Fruit fly (Drosophila melanogaster): ENCODE data around the gene Unc50.

Gene Unc50

DNA sequence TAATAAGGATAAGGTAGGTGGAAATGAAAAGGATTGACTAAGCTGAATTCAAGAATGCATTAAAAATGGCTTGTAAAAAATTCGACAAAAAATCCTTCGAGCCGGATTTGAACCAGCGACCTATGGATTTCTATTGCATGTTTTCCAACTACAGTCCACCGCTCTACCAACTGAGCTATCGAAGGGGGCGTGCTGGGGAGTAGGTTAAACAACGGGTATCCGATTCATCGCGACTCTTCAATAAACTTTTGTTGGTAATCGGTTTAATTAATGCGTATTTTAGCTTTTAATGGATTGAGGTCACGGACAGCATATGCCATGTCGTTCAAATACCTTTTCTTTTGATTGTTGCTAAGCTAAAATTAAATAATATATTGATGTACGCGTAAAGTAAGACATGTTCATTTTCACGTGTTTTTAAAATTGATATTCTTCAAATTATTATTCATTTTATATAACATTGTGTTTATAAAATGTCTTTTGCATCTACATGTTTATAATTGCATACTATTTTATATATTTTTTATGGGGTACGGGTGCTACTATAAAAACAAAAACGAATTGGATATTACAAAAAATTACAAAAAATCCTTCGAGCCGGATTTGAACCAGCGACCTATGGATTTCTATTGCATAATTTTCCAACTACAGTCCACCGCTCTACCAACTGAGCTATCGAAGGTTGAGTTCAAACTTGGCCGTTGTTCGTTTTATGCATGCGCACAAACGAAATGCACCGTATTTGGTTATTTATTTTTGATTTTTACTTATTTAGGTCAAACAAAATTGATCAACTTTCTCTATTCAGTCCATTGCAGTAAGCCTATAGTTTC is 8.2 kb downstream of the Unc50 start:
- TF ChIP-seq CG34367 (tag; optimal IDR thresholded peaks at IDR 0.05) (no peak), CG4496 (GFP tag; IDR thresholded peaks at IDR 0.05) (no peak), Snoo (tag; optimal IDR thresholded peaks at IDR 0.05) (no peak), Ets98B (GFP tag; IDR thresholded peaks at IDR 0.05) (0 out of 2 replicates have a peak, but pooled peaks have one; percentile 3), CG10348 (GFP tag; IDR thresholded peaks at IDR 0.05) (no peak), gl (tag; optimal IDR thresholded peaks at IDR 0.05) (no peak), CG15710 (tag; optimal IDR thresholded peaks at IDR 0.05) (no peak), EcR (GFP tag; optimal IDR thresholded peaks at IDR 0.05) (peak; percentile 28)

DNA sequence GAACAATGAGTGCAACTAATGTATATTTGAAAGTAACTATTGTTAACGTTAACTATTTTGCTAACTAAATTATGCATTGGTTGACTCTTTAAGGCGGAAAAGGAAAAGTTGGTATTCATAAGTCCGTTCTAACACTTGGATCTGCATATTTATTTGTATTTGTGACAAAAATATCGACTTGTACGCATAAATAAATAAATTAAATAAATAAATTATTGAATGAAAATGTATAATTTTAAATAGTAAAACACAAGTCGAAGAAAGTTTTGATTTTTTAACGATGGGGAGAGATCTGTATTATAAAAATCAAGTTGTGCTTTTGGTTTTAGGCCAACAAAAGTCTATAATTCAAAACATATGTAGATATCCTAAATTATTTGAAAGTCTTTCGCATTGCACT is 8.8 kb downstream of the Unc50 start, which contains the start of gene CG8036:
TSS of gene CG8036 (plus strand) at position 301 of the 400 bp plus-strand sequence.
- TF ChIP-seq CG32121 (GFP tag; IDR thresholded peaks at IDR 0.05) (no peak), gl (tag; optimal IDR thresholded peaks at IDR 0.05) (no peak), CG8159 (tag; optimal IDR thresholded peaks at IDR 0.05) (no peak), CG13204 (GFP tag; optimal IDR thresholded peaks at IDR 0.05) (no peak), CG9948 (tag; optimal IDR thresholded peaks at IDR 0.05) (no peak), CG14655 (GFP tag; optimal IDR thresholded peaks at IDR 0.05) (no peak), EcR (GFP tag; optimal IDR thresholded peaks at IDR 0.05) (no peak), Snoo (tag; optimal IDR thresholded peaks at IDR 0.05) (no peak), CG15710 (tag; optimal IDR thresholded peaks at IDR 0.05) (no peak), Pif1A (GFP tag; optimal IDR thresholded peaks at IDR 0.05) (no peak), rn (GFP tag; IDR thresholded peaks at IDR 0.05) (no peak), fd96Ca (GFP tag; IDR thresholded peaks at IDR 0.05) (no peak)

DNA sequence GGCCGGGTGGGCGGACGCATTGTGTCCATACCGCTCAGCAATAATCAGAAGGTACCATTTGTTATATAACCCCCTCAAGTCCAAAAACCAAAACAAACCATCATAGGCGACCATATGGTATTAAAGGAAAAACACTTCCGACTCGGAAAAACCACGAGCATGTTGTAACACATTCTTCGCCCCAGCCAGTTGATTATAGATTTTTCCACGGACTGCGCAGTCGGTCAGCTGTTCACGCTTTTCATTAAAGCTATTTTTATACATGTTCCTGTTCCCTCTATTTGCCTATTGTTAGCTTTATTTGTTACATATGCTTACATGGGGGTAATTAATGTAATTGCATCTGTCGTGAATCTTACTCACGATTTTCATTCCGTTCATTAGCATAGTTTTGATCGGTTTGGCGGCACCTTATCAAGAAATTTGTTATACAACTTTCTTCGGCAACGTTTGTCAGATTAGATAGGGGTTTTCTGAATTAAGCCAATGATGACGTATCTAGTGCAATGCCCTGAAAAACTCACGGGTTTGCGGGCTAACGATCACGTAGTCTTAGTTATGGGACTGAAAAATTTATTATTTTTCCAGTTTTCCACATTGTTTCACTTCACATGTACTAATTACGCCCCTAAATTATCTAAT is 11.6 kb downstream of the Unc50 start:
- TF ChIP-seq Snoo (tag; optimal IDR thresholded peaks at IDR 0.05) (no peak), CG13204 (GFP tag; optimal IDR thresholded peaks at IDR 0.05) (no peak), CG17806 (tag; optimal IDR thresholded peaks at IDR 0.05) (no peak), CG15710 (tag; optimal IDR thresholded peaks at IDR 0.05) (no peak), D1 (tag; optimal IDR thresholded peaks at IDR 0.05) (no peak)

- no peak for TF ChIP-seq CG32121 (GFP tag; IDR thresholded peaks at IDR 0.05)
- TF ChIP-seq CG15710 (tag; optimal IDR thresholded peaks at IDR 0.05), result peak; percentile 27
- no peak for TF ChIP-seq Ets98B (GFP tag; IDR thresholded peaks at IDR 0.05)
- TF ChIP-seq fd96Ca (GFP tag; IDR thresholded peaks at IDR 0.05), result peak; percentile 34; the same call in 1 of the 3 replicates
- peak; percentile 5 for TF ChIP-seq CG14655 (GFP tag; optimal IDR thresholded peaks at IDR 0.05)
These were observed 12.6 kb downstream of the Unc50 start, which contains the start of gene CG8032 for dm6 chr3R:8663668-8664283. Gene CG8032, plus strand, starts transcription at chr3R:8664115.

DNA sequence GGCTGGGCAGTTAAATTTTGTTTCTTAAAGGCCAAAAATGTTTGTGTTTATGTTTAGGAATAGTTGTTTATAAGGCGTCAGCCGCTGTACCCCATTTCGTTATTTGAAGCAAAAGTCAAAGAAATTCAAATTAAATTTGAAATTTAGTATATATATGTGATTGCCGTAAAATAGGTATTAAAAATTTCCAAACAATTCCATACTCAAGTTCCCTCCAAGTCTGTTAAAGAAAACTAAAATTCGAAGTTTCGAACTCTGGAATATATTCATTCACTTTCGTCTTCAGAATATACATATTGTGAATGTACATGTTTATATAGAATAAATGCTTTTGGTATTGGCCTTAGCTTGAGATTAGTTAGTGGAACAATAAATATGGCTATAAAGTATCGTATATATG is 15.8 kb downstream of the Unc50 start, which contains the start of gene bel:
TSS of gene bel (minus strand) at position 101 of the 400 bp plus-strand sequence.
- TF ChIP-seq Pif1B (GFP tag; optimal IDR thresholded peaks at IDR 0.05) (no peak), CG13204 (GFP tag; optimal IDR thresholded peaks at IDR 0.05) (no peak), D1 (tag; optimal IDR thresholded peaks at IDR 0.05) (no peak)

dm6 chr3R:8659907-8660660 is 16.3 kb downstream of the Unc50 start:
- TF ChIP-seq Snoo (tag; optimal IDR thresholded peaks at IDR 0.05) (no peak), CG12605 (GFP tag; IDR thresholded peaks at IDR 0.05) (no peak), CG4496 (GFP tag; IDR thresholded peaks at IDR 0.05) (peak; percentile 66; the same call in 2 of the 3 replicates), CG17806 (tag; optimal IDR thresholded peaks at IDR 0.05) (no peak), Ets98B (GFP tag; IDR thresholded peaks at IDR 0.05) (peak; percentile 32), fd96Ca (GFP tag; IDR thresholded peaks at IDR 0.05) (no peak), CG15710 (tag; optimal IDR thresholded peaks at IDR 0.05) (no peak), Pif1B (GFP tag; optimal IDR thresholded peaks at IDR 0.05) (no peak), CG32121 (GFP tag; IDR thresholded peaks at IDR 0.05) (peak; percentile 8; the same call in 1 of the 2 replicates), CG34367 (tag; optimal IDR thresholded peaks at IDR 0.05) (peak; percentile 4)

Measured in whole organism, pupa.